Worm (Caenorhabditis elegans) whole organism, young adult: ENCODE results near the gene rmd-3.

ENCODE experiments used
- B0019.2 ChIP-seq: fragments of 200-800 bp; sonication (Bioruptor generic); conservative IDR thresholded peaks from 2 replicates; pipeline ENCODE4 v1.3.6; 2022; ENCODE audit warnings: missing genetic modification reagents, missing genetic modification characterization, missing compliant biosample characterization
- B0035.1 ChIP-seq: sonication (generic microtip); optimal IDR thresholded peaks from 2 replicates; lab custom pipeline; 2016; ENCODE audit warnings: missing genetic modification characterization, mild to moderate bottlenecking, missing compliant biosample characterization, missing genotype, missing genetic modification reagents
- F10E7.11 ChIP-seq: sonication (generic microtip); optimal IDR thresholded peaks from 2 replicates; lab custom pipeline; 2017; ENCODE audit warnings: mild to moderate bottlenecking, missing genetic modification characterization, moderate library complexity, missing compliant biosample characterization
- F23B12.7 ChIP-seq: sonication (generic microtip); optimal IDR thresholded peaks from 2 replicates; lab custom pipeline; 2017; ENCODE audit warnings: missing genetic modification characterization, mild to moderate bottlenecking, missing compliant biosample characterization, antibody characterized with exemption, moderate library complexity; ENCODE audit not compliant: insufficient read depth
- F49E8.2 ChIP-seq: sonication (generic microtip); optimal IDR thresholded peaks from 3 replicates; lab custom pipeline; 2017; ENCODE audit warnings: missing genetic modification characterization, mild to moderate bottlenecking, missing compliant biosample characterization, antibody characterized with exemption, moderate library complexity; ENCODE audit not compliant: insufficient read depth
- F52B5.7 ChIP-seq: sonication (generic microtip); optimal IDR thresholded peaks from 2 replicates; lab custom pipeline; 2016; ENCODE audit warnings: mild to moderate bottlenecking, missing genetic modification characterization, missing compliant biosample characterization
- F55B11.4 ChIP-seq: sonication (generic microtip); optimal IDR thresholded peaks from 2 replicates; lab custom pipeline; 2016; ENCODE audit warnings: missing compliant biosample characterization, missing genetic modification characterization, borderline replicate concordance; ENCODE audit not compliant: insufficient read depth
- K11D2.4 ChIP-seq: fragments of 200-800 bp; sonication (Bioruptor generic); IDR thresholded peaks from 2 replicates; pipeline ENCODE4 v1.3.6; 2022; ENCODE audit warnings: missing genetic modification reagents, missing genetic modification characterization, missing compliant biosample characterization
- T07F8.4 ChIP-seq: sonication (generic microtip); optimal IDR thresholded peaks from 2 replicates; lab custom pipeline; 2016; ENCODE audit warnings: mild to moderate bottlenecking, missing genetic modification characterization, moderate library complexity, missing compliant biosample characterization
- T26A5.8 ChIP-seq: sonication (generic microtip); optimal IDR thresholded peaks from 2 replicates; lab custom pipeline; 2016; ENCODE audit warnings: missing genetic modification characterization, missing compliant biosample characterization
- Y53F4B.3 ChIP-seq: fragments of 200-800 bp; sonication (Bioruptor generic); IDR thresholded peaks from 2 replicates; pipeline ENCODE4 v1.3.6; 2022; ENCODE audit warnings: missing genetic modification reagents, missing genetic modification characterization, missing compliant biosample characterization
- Y56A3A.18 ChIP-seq: fragments of 200-800 bp; sonication (Bioruptor generic); IDR thresholded peaks from 2 replicates; pipeline ENCODE4 v1.3.6; 2022; ENCODE audit warnings: missing genetic modification reagents, missing genetic modification characterization, missing compliant biosample characterization
- Y67H2A.10 ChIP-seq: fragments of 200-800 bp; sonication (Bioruptor generic); conservative IDR thresholded peaks from 2 replicates; pipeline ENCODE4 v1.3.6; 2022; ENCODE audit warnings: missing genetic modification reagents, missing genetic modification characterization, missing compliant biosample characterization
- Y79H2A.3 ChIP-seq: fragments of 200-800 bp; sonication (Bioruptor generic); conservative IDR thresholded peaks from 2 replicates; pipeline ENCODE4 v1.3.6; 2022; ENCODE audit warnings: missing genetic modification reagents, missing genetic modification characterization, missing compliant biosample characterization
- akir-1 ChIP-seq: fragments of 200-800 bp; sonication (Bioruptor generic); optimal IDR thresholded peaks from 2 replicates; lab custom pipeline; 2018; ENCODE audit warnings: mild to moderate bottlenecking, missing genetic modification characterization, moderate library complexity, missing compliant biosample characterization
- ama-1 ChIP-seq, 3 experiments: fragments of 150-350 bp in 1 of 3; sonication (generic microtip) in 2 of 3; optimal IDR thresholded peaks; 2 replicates each; lab custom pipeline; 2014 to 2018; ENCODE audit warnings: missing biosample characterization in 2 of 3, missing genetic modification characterization in 2 of 3, missing genetic modification reagents in 2 of 3
- athp-1 ChIP-seq: sonication (generic microtip); optimal IDR thresholded peaks from 2 replicates; lab custom pipeline; 2017; ENCODE audit warnings: mild to moderate bottlenecking, missing genetic modification characterization, missing compliant biosample characterization
- bed-2 ChIP-seq: fragments of 200-800 bp; sonication (Bioruptor generic); IDR thresholded peaks from 2 replicates; pipeline ENCODE4 v1.3.6; 2022; ENCODE audit warnings: missing genetic modification reagents, missing genetic modification characterization, missing compliant biosample characterization
- ccch-3 ChIP-seq: fragments of 200-800 bp; sonication (Bioruptor generic); optimal IDR thresholded peaks from 2 replicates; lab custom pipeline; 2018; ENCODE audit warnings: mild to moderate bottlenecking, missing genetic modification characterization, missing compliant biosample characterization
- ceh-27 ChIP-seq: fragments of 200-800 bp; sonication (Bioruptor generic); optimal IDR thresholded peaks from 2 replicates; lab custom pipeline; 2018; ENCODE audit warnings: mild to moderate bottlenecking, missing genetic modification characterization, moderate library complexity, missing compliant biosample characterization
- ceh-91 ChIP-seq: fragments of 200-800 bp; sonication (Bioruptor generic); IDR thresholded peaks from 2 replicates; pipeline ENCODE4 v1.3.6; 2022; ENCODE audit warnings: missing genetic modification reagents, missing genetic modification characterization, missing compliant biosample characterization
- die-1 ChIP-seq: sonication (generic microtip); optimal IDR thresholded peaks from 2 replicates; lab custom pipeline; 2016; ENCODE audit warnings: missing genotype, mild to moderate bottlenecking, missing genetic modification characterization, missing compliant biosample characterization
- dpl-1 ChIP-seq: fragments of 150-350 bp; optimal IDR thresholded peaks from 2 replicates; lab custom pipeline; 2014; ENCODE audit warnings: missing biosample characterization, missing genetic modification reagents, missing genetic modification characterization
- efl-1 ChIP-seq: fragments of 150-350 bp; optimal IDR thresholded peaks from 2 replicates; lab custom pipeline; 2014; ENCODE audit warnings: missing biosample characterization, missing genetic modification reagents, missing genetic modification characterization
- ekl-4 ChIP-seq: fragments of 200-800 bp; sonication (Bioruptor generic); IDR thresholded peaks from 2 replicates; pipeline ENCODE4 v1.3.6; 2022; ENCODE audit warnings: missing genetic modification reagents, missing genetic modification characterization, missing compliant biosample characterization
- him-1 ChIP-seq: sonication (generic microtip); optimal IDR thresholded peaks from 2 replicates; lab custom pipeline; 2016; ENCODE audit warnings: missing genotype, missing genetic modification reagents, missing genetic modification characterization, missing compliant biosample characterization
- hrde-1 ChIP-seq: sonication (generic microtip); optimal IDR thresholded peaks from 2 replicates; lab custom pipeline; 2016; ENCODE audit warnings: missing genetic modification characterization, mild to moderate bottlenecking, missing compliant biosample characterization, moderate library complexity, missing genotype, missing genetic modification reagents, borderline replicate concordance
- lin-26 ChIP-seq: fragments of 200-800 bp; sonication (Bioruptor generic); IDR thresholded peaks from 2 replicates; pipeline ENCODE4 v1.3.6; 2022; ENCODE audit warnings: missing genetic modification reagents, missing genetic modification characterization, missing compliant biosample characterization
- lsl-1 ChIP-seq: fragments of 200-800 bp; sonication (Bioruptor generic); optimal IDR thresholded peaks from 2 replicates; lab custom pipeline; 2018; ENCODE audit warnings: mild to moderate bottlenecking, missing genetic modification characterization, moderate library complexity, missing compliant biosample characterization
- madf-10 ChIP-seq: sonication (generic microtip); optimal IDR thresholded peaks from 2 replicates; lab custom pipeline; 2016; ENCODE audit warnings: mild to moderate bottlenecking, missing genetic modification characterization, missing compliant biosample characterization
- madf-8 ChIP-seq: fragments of 200-800 bp; sonication (Bioruptor generic); conservative IDR thresholded peaks from 2 replicates; pipeline ENCODE4 v1.3.6; 2022; ENCODE audit warnings: missing genetic modification reagents, missing genetic modification characterization, missing compliant biosample characterization
- nhr-179 ChIP-seq: sonication (generic microtip); optimal IDR thresholded peaks from 2 replicates; lab custom pipeline; 2016; ENCODE audit warnings: mild to moderate bottlenecking, missing genetic modification characterization, missing compliant biosample characterization
- nhr-90 ChIP-seq: sonication (generic microtip); optimal IDR thresholded peaks from 2 replicates; lab custom pipeline; 2016; ENCODE audit warnings: missing genotype, mild to moderate bottlenecking, missing genetic modification characterization, missing compliant biosample characterization
- pbrm-1 ChIP-seq: fragments of 200-800 bp; sonication (Bioruptor generic); IDR thresholded peaks from 2 replicates; pipeline ENCODE4 v1.3.6; 2022; ENCODE audit warnings: missing genetic modification reagents, missing genetic modification characterization, missing compliant biosample characterization
- repo-1 ChIP-seq: sonication (generic microtip); optimal IDR thresholded peaks from 2 replicates; lab custom pipeline; 2017; ENCODE audit warnings: mild to moderate bottlenecking, missing genetic modification characterization, missing compliant biosample characterization
- rpc-1 ChIP-seq, 2 experiments: fragments of 150-350 bp in 1 of 2; sonication (generic microtip) in 1 of 2; optimal IDR thresholded peaks; 2 replicates each; lab custom pipeline; 2014 to 2018; ENCODE audit warnings: missing biosample characterization in 1 of 2, missing genetic modification characterization in 1 of 2, missing genetic modification reagents in 1 of 2, missing genotype in 1 of 2
- sea-2 ChIP-seq: fragments of 200-800 bp; sonication (Bioruptor generic); IDR thresholded peaks from 2 replicates; pipeline ENCODE4 v1.3.6; 2022; ENCODE audit warnings: missing genetic modification characterization, missing compliant biosample characterization
- snpc-4 ChIP-seq, 5 experiments: fragments of 150-350 bp in 1 of 5; sonication (generic microtip) in 4 of 5; optimal IDR thresholded peaks; 2 replicates each; lab custom pipeline; 2014 to 2018; ENCODE audit warnings: missing genetic modification characterization in 5 of 5, missing biosample characterization in 3 of 5, antibody characterized with exemption in 2 of 5, mild to moderate bottlenecking in 2 of 5, missing compliant biosample characterization in 2 of 5, missing genotype in 2 of 5, moderate library complexity in 2 of 5, missing genetic modification reagents in 1 of 5
- tbx-9 ChIP-seq: sonication (generic microtip); optimal IDR thresholded peaks from 2 replicates; lab custom pipeline; 2016; ENCODE audit warnings: borderline replicate concordance, missing genetic modification characterization, inconsistent platforms, missing compliant biosample characterization
- unc-130 ChIP-seq: sonication (generic microtip); optimal IDR thresholded peaks from 2 replicates; lab custom pipeline; 2016; ENCODE audit warnings: missing genetic modification reagents, missing genetic modification characterization, missing compliant biosample characterization
- xnd-1 ChIP-seq: sonication (generic microtip); optimal IDR thresholded peaks from 2 replicates; lab custom pipeline; 2016; ENCODE audit warnings: missing genotype, missing genetic modification reagents, missing genetic modification characterization, missing compliant biosample characterization
- zim-3 ChIP-seq: sonication (generic microtip); optimal IDR thresholded peaks from 2 replicates; lab custom pipeline; 2017; ENCODE audit warnings: mild to moderate bottlenecking, missing genetic modification characterization, moderate library complexity, missing compliant biosample characterization
- ztf-18 ChIP-seq: sonication (generic microtip); optimal IDR thresholded peaks from 2 replicates; lab custom pipeline; 2016; ENCODE audit warnings: missing genotype, mild to moderate bottlenecking, missing genetic modification characterization, missing compliant biosample characterization
- ztf-26 ChIP-seq: sonication (generic microtip); optimal IDR thresholded peaks from 2 replicates; lab custom pipeline; 2017; ENCODE audit warnings: missing genetic modification characterization, missing compliant biosample characterization
- ztf-28 ChIP-seq: fragments of 200-800 bp; sonication (Bioruptor generic); IDR thresholded peaks from 2 replicates; pipeline ENCODE4 v1.3.6; 2022; ENCODE audit warnings: missing genetic modification reagents, missing genetic modification characterization, missing compliant biosample characterization
- ztf-3 ChIP-seq: fragments of 200-800 bp; sonication (Bioruptor generic); optimal IDR thresholded peaks from 2 replicates; lab custom pipeline; 2018; ENCODE audit warnings: mild to moderate bottlenecking, missing genetic modification characterization, missing compliant biosample characterization
- ztf-6 ChIP-seq: fragments of 200-800 bp; sonication (Bioruptor generic); IDR thresholded peaks from 2 replicates; pipeline ENCODE4 v1.3.6; 2022; ENCODE audit warnings: missing genetic modification reagents, missing genetic modification characterization, missing compliant biosample characterization

The rmd-3 gene

ce11 chrII:11345570-11346029 lies 6.2 kb upstream of the rmd-3 start, which contains the start of gene nduf-11 (continued):
- TF ChIP-seq B0019.2 (GFP tag; lab: Robert Waterston, UW) = no peak
- TF ChIP-seq madf-8 (GFP tag; lab: Robert Waterston, UW) = peak; percentile 51; the same call in 1 of the 2 replicates
- TF ChIP-seq efl-1 (GFP tag; lab: Kevin White, UChicago) = peak; percentile 84
- TF ChIP-seq ztf-3 (GFP tag; lab: Kevin White, UChicago) = no peak
- TF ChIP-seq lin-26 (GFP tag; lab: Robert Waterston, UW) = 0 out of 2 replicates have a peak, but pooled peaks have one; percentile 10
- TF ChIP-seq Y56A3A.18 (GFP tag; lab: Robert Waterston, UW) = 0 out of 2 replicates have a peak, but pooled peaks have one; percentile 57
- TF ChIP-seq nhr-179 = no peak
- no peak for TF ChIP-seq T26A5.8 (tag; lab: Kevin White, UChicago)
- TF ChIP-seq ztf-6 (GFP tag; lab: Robert Waterston, UW) = no peak
- peak; percentile 60 for TF ChIP-seq repo-1
- no peak for TF ChIP-seq bed-2 (GFP tag; lab: Robert Waterston, UW)
- no peak for TF ChIP-seq Y53F4B.3
- peak; percentile 52; the same call in 1 of the 2 replicates for TF ChIP-seq ceh-91
- TF ChIP-seq nhr-90 = no peak
- peak; percentile 81 for TF ChIP-seq ama-1 (optimal IDR thresholded peaks at IDR 0.05; lab: Kevin White, UChicago)
- peak in 1 of 2 experiments; percentile 19 for TF ChIP-seq ama-1 (GFP tag; optimal IDR thresholded peaks at IDR 0.05; lab: Kevin White, UChicago)
- no peak for TF ChIP-seq zim-3 (tag; lab: Kevin White, UChicago)
- no peak for TF ChIP-seq F10E7.11 (tag; lab: Kevin White, UChicago)
- TF ChIP-seq ztf-26 = peak; percentile 34
- no peak for TF ChIP-seq Y67H2A.10 (GFP tag; lab: Robert Waterston, UW)
- TF ChIP-seq xnd-1 (tag; lab: Kevin White, UChicago) = peak; percentile 69
- TF ChIP-seq madf-10 = peak; percentile 30
- TF ChIP-seq F23B12.7 (tag; lab: Kevin White, UChicago) = peak; percentile 74
- TF ChIP-seq ztf-28 (GFP tag; lab: Robert Waterston, UW) = no peak
- peak; percentile 72 for TF ChIP-seq lsl-1 (GFP tag; lab: Kevin White, UChicago)
- TF ChIP-seq F55B11.4 (tag; lab: Kevin White, UChicago) = no peak
- TF ChIP-seq rpc-1 (optimal IDR thresholded peaks at IDR 0.05; lab: Kevin White, UChicago) = no peak
- TF ChIP-seq rpc-1 (tag; optimal IDR thresholded peaks at IDR 0.05; lab: Kevin White, UChicago) = no peak
- peak; percentile 34 for TF ChIP-seq ceh-27
- no peak for TF ChIP-seq snpc-4 (GFP tag; optimal IDR thresholded peaks at IDR 0.05; lab: Kevin White, UChicago)
- peak; percentile 32 to 70 (median 51) for TF ChIP-seq snpc-4 (tag; optimal IDR thresholded peaks at IDR 0.05; lab: Kevin White, UChicago)
- no peak for TF ChIP-seq ekl-4 (GFP tag; lab: Robert Waterston, UW)
- no peak for TF ChIP-seq ccch-3 (GFP tag; lab: Kevin White, UChicago)
- no peak for TF ChIP-seq hrde-1
- TF ChIP-seq die-1 = no peak
- peak; percentile 38 for TF ChIP-seq athp-1 (tag; lab: Kevin White, UChicago)
- peak; percentile 24 for TF ChIP-seq B0035.1
- TF ChIP-seq K11D2.4 = 0 out of 2 replicates have a peak, but pooled peaks have one; percentile 44
- TF ChIP-seq F52B5.7 (tag; lab: Kevin White, UChicago) = no peak
- peak; percentile 85 for TF ChIP-seq dpl-1
- peak; percentile 71; the same call in 1 of the 2 replicates for TF ChIP-seq pbrm-1 (GFP tag; lab: Robert Waterston, UW)
- TF ChIP-seq T07F8.4 = no peak
- TF ChIP-seq F49E8.2 (tag; lab: Kevin White, UChicago) = no peak
- no peak for TF ChIP-seq him-1
- TF ChIP-seq akir-1 = no peak
- no peak for TF ChIP-seq Y79H2A.3 (GFP tag; lab: Robert Waterston, UW)
- TF ChIP-seq sea-2 (GFP tag; lab: Robert Waterston, UW) = no peak
- peak; percentile 98 for TF ChIP-seq ztf-18 (tag; lab: Kevin White, UChicago)
- no peak for TF ChIP-seq unc-130
- no peak for TF ChIP-seq tbx-9 (tag; lab: Kevin White, UChicago)
